Worm (Caenorhabditis elegans) whole organism, L1 larva: ENCODE results near the gene F46C5.7.

ENCODE experiments used
- C16A3.4 ChIP-seq: fragments of 150-350 bp; optimal IDR thresholded peaks from 2 replicates; lab custom pipeline; 2014; ENCODE audit warnings: missing biosample characterization, missing genetic modification characterization
- C34B4.2 ChIP-seq: sonication (generic microtip); optimal IDR thresholded peaks from 2 replicates; lab custom pipeline; 2017; ENCODE audit warnings: mild to moderate bottlenecking, missing genetic modification characterization, missing compliant biosample characterization
- aly-2 ChIP-seq: fragments of 150-350 bp; optimal IDR thresholded peaks from 2 replicates; lab custom pipeline; 2014; ENCODE audit warnings: missing biosample characterization, missing genetic modification characterization
- ama-1 ChIP-seq: fragments of 150-350 bp; optimal IDR thresholded peaks from 2 replicates; lab custom pipeline; 2014
- blmp-1 ChIP-seq: fragments of 150-350 bp; optimal IDR thresholded peaks from 2 replicates; lab custom pipeline; 2014; ENCODE audit warnings: missing biosample characterization, missing genetic modification characterization
- ces-1 ChIP-seq: fragments of 150-350 bp; optimal IDR thresholded peaks from 2 replicates; lab custom pipeline; 2014; ENCODE audit warnings: missing biosample characterization, missing genetic modification reagents, missing genetic modification characterization
- dsc-1 ChIP-seq: sonication (generic microtip); optimal IDR thresholded peaks from 2 replicates; lab custom pipeline; 2016; ENCODE audit warnings: mild to moderate bottlenecking, missing genetic modification characterization, missing compliant biosample characterization
- efl-1 ChIP-seq, 4 experiments: fragments of 150-350 bp; optimal IDR thresholded peaks in 3 of 4; peaks in 1 of 4; 1 replicate in 1 of 4; 2 replicates in 3 of 4; lab custom pipeline; 2014; ENCODE audit warnings: missing biosample characterization in 2 of 4, missing genetic modification characterization in 2 of 4, missing genetic modification reagents in 2 of 4
- elt-2 ChIP-seq: sonication (generic microtip); optimal IDR thresholded peaks from 2 replicates; lab custom pipeline; 2016; ENCODE audit warnings: missing genetic modification characterization, mild to moderate bottlenecking, inconsistent platforms, missing compliant biosample characterization, missing genetic modification reagents
- ets-5 ChIP-seq: fragments of 200-800 bp; sonication (Bioruptor generic); IDR thresholded peaks from 2 replicates; pipeline ENCODE4 v1.3.6; 2022; ENCODE audit warnings: missing genetic modification characterization, missing compliant biosample characterization
- fkh-8 ChIP-seq: sonication (generic microtip); optimal IDR thresholded peaks from 2 replicates; lab custom pipeline; 2016; ENCODE audit warnings: mild to moderate bottlenecking, missing genetic modification characterization, missing compliant biosample characterization
- fos-1 ChIP-seq: fragments of 150-350 bp; optimal IDR thresholded peaks from 2 replicates; lab custom pipeline; 2014; ENCODE audit warnings: missing biosample characterization, missing genetic modification characterization
- grh-1 ChIP-seq: fragments of 200-800 bp; sonication (Bioruptor generic); IDR thresholded peaks from 2 replicates; pipeline ENCODE4 v1.3.6; 2022; ENCODE audit warnings: missing genetic modification reagents, missing genetic modification characterization, missing compliant biosample characterization
- irx-1 ChIP-seq: sonication (generic microtip); optimal IDR thresholded peaks from 2 replicates; lab custom pipeline; 2016; ENCODE audit warnings: missing genetic modification characterization, missing compliant biosample characterization
- isw-1 ChIP-seq: fragments of 200-800 bp; sonication (Bioruptor generic); IDR thresholded peaks from 2 replicates; pipeline ENCODE4 v1.3.6; 2022; ENCODE audit warnings: missing genetic modification characterization, missing compliant biosample characterization
- lin-13 ChIP-seq: fragments of 150-350 bp; optimal IDR thresholded peaks from 2 replicates; lab custom pipeline; 2014; ENCODE audit warnings: missing biosample characterization, missing genetic modification reagents, missing genetic modification characterization
- lin-35 ChIP-seq, 2 experiments: fragments of 150-350 bp; optimal IDR thresholded peaks; 2 replicates each; lab custom pipeline; 2014; ENCODE audit warnings: missing biosample characterization in 2 of 2, missing genetic modification characterization in 2 of 2, missing genetic modification reagents in 2 of 2
- lin-39 ChIP-seq: fragments of 150-350 bp; optimal IDR thresholded peaks from 2 replicates; lab custom pipeline; 2014; ENCODE audit warnings: missing biosample characterization, missing genetic modification reagents, missing genetic modification characterization
- lsy-2 ChIP-seq, 2 experiments: fragments of 150-350 bp; optimal IDR thresholded peaks; 2 replicates each; lab custom pipeline; 2014; ENCODE audit warnings: missing biosample characterization in 2 of 2, missing genetic modification characterization in 2 of 2
- mef-2 ChIP-seq: fragments of 150-350 bp; optimal IDR thresholded peaks from 2 replicates; lab custom pipeline; 2014; ENCODE audit warnings: missing biosample characterization, missing genetic modification characterization
- mep-1 ChIP-seq: fragments of 150-350 bp; optimal IDR thresholded peaks from 2 replicates; lab custom pipeline; 2014; ENCODE audit warnings: missing biosample characterization, missing genetic modification characterization
- nhr-20 ChIP-seq: sonication (generic microtip); optimal IDR thresholded peaks from 2 replicates; lab custom pipeline; 2016; ENCODE audit warnings: mild to moderate bottlenecking, missing genetic modification characterization, missing compliant biosample characterization
- nhr-28 ChIP-seq: fragments of 150-350 bp; optimal IDR thresholded peaks from 2 replicates; lab custom pipeline; 2014; ENCODE audit warnings: missing biosample characterization, missing genetic modification characterization
- nhr-47 ChIP-seq: sonication (generic microtip); optimal IDR thresholded peaks from 2 replicates; lab custom pipeline; 2016; ENCODE audit warnings: mild to moderate bottlenecking, missing genetic modification characterization, moderate library complexity, missing compliant biosample characterization
- nhr-71 ChIP-seq: sonication (generic microtip); optimal IDR thresholded peaks from 2 replicates; lab custom pipeline; 2016; ENCODE audit warnings: mild to moderate bottlenecking, missing genetic modification characterization, moderate library complexity, missing compliant biosample characterization
- nhr-85 ChIP-seq: sonication (generic microtip); peaks from one replicate; lab custom pipeline; 2016; ENCODE audit warnings: missing genetic modification characterization, inconsistent platforms, missing compliant biosample characterization
- nhr-90 ChIP-seq: sonication (generic microtip); optimal IDR thresholded peaks from 2 replicates; lab custom pipeline; 2016; ENCODE audit warnings: mild to moderate bottlenecking, missing genetic modification characterization, missing compliant biosample characterization; ENCODE audit not compliant: poor library complexity
- pag-3 ChIP-seq: sonication (generic microtip); optimal IDR thresholded peaks from 2 replicates; lab custom pipeline; 2017; ENCODE audit warnings: missing genetic modification characterization, mild to moderate bottlenecking, missing compliant biosample characterization, antibody characterized with exemption, borderline replicate concordance; ENCODE audit not compliant: insufficient read depth
- snpc-4 ChIP-seq: fragments of 150-350 bp; optimal IDR thresholded peaks from 2 replicates; lab custom pipeline; 2014; ENCODE audit warnings: missing biosample characterization, missing genetic modification characterization
- snu-23 ChIP-seq: sonication (generic microtip); optimal IDR thresholded peaks from 2 replicates; lab custom pipeline; 2016; ENCODE audit warnings: missing genetic modification characterization, missing compliant biosample characterization
- sptf-1 ChIP-seq: fragments of 150-350 bp; optimal IDR thresholded peaks from 2 replicates; lab custom pipeline; 2014; ENCODE audit warnings: missing biosample characterization, missing genetic modification characterization
- swsn-7 ChIP-seq: sonication (generic microtip); optimal IDR thresholded peaks from 2 replicates; lab custom pipeline; 2016; ENCODE audit warnings: missing genetic modification characterization, missing compliant biosample characterization
- tbx-2 ChIP-seq: sonication (generic microtip); optimal IDR thresholded peaks from 2 replicates; lab custom pipeline; 2016; ENCODE audit warnings: missing genetic modification characterization, missing compliant biosample characterization
- zag-1 ChIP-seq: fragments of 150-350 bp; optimal IDR thresholded peaks from 2 replicates; lab custom pipeline; 2014; ENCODE audit warnings: missing biosample characterization, missing genetic modification characterization
- zip-4 ChIP-seq: fragments of 200-800 bp; sonication (Bioruptor generic); optimal IDR thresholded peaks from 2 replicates; lab custom pipeline; 2018; ENCODE audit warnings: mild to moderate bottlenecking, missing genetic modification characterization, moderate library complexity, missing compliant biosample characterization
- ztf-11 ChIP-seq, 2 experiments: sonication (generic microtip); optimal IDR thresholded peaks; 2 replicates each; lab custom pipeline; 2016 to 2017; ENCODE audit warnings: missing genetic modification characterization in 2 of 2, missing biosample characterization in 1 of 2, missing compliant biosample characterization in 1 of 2
- ztf-4 ChIP-seq: fragments of 150-350 bp; optimal IDR thresholded peaks from 2 replicates; lab custom pipeline; 2014; ENCODE audit warnings: missing biosample characterization, missing genetic modification characterization

The F46C5.7 gene

DNA sequence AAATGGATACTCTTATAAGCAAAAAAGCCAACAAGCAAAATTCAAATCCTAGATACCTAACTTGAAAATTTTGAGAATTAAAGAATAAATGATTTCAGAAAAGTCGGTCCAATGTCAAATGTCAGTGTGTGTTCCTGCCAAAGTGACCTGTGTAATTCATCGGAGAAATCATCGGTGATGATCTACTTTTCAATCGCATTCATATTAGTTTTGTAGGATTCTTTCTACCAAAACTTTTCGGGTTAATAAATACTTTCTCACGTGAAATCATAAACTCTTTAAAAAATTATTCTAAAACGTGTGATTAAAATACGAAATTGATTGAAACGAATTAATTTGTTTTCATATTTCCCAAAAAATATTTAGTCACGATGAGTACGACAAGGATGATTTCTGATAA, at the start of gene F46C5.7:
F46C5.7 (plus strand) TSS at position 301 of the 400 bp plus-strand sequence.
- no peak for TF ChIP-seq zag-1 (tag; lab: Kevin White, UChicago)
- no peak for TF ChIP-seq nhr-28
- no peak for TF ChIP-seq ama-1 (lab: Kevin White, UChicago)
- TF ChIP-seq lin-13 (GFP tag; lab: Kevin White, UChicago), result no peak

DNA sequence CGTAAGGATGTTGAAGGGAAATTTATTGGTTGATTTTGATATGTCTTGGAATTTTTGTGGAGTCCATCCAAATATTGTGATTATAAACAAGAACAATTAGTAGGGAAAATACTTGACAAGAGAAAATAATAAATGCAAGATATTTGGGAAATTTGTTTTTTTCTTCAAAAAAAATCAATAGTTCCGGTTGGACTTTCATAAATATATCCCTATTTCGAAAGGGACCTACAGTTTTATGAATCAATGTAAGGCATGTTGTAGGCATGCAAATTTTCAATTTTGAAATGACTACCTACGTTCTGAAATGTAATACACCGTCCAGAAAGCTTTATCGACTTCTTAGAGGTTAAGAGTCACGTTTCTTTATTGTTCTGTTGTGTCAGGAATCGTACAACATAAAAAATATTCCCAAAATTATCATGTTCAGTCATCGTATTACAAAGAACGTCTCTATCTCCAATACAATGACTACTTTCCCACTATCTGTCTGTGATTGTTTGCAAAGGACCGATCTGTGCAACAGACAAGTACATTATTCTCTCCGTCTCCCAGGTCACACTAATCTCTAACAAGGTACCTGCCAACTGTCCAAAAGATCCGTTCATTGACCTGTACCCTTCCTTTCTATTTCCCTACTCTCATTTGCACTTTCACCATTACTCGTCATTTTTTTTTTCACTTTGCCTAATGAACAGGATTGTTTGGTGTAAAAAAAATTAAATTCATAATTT, 49.1 kb upstream of the F46C5.7 start, which contains the start of gene F07H5.13:
F07H5.13 (plus strand) TSS at position 730 of the 731 bp plus-strand sequence.
- TF ChIP-seq elt-2 (tag; lab: Kevin White, UChicago) (peak; percentile 42), nhr-20 (peak; percentile 23), ztf-4 (tag; lab: Kevin White, UChicago) (peak; percentile 81), mef-2 (tag; lab: Kevin White, UChicago) (no peak), nhr-71 (tag; lab: Kevin White, UChicago) (peak; percentile 54), swsn-7 (tag; lab: Kevin White, UChicago) (peak; percentile 25), lin-13 (GFP tag; lab: Kevin White, UChicago) (peak; percentile 19), lsy-2 (tag; optimal IDR thresholded peaks at IDR 0.05; lab: Kevin White, UChicago) (peak; percentile 35 to 38), ets-5 (GFP tag; lab: Robert Waterston, UW) (no peak), nhr-85 (tag; lab: Kevin White, UChicago) (peak; percentile 74), ama-1 (lab: Kevin White, UChicago) (peak; percentile 88), aly-2 (tag; lab: Kevin White, UChicago) (peak; percentile 83), C16A3.4 (tag; lab: Kevin White, UChicago) (peak; percentile 8), dsc-1 (tag; lab: Kevin White, UChicago) (peak; percentile 22), snpc-4 (tag; lab: Kevin White, UChicago) (no peak), nhr-90 (tag; lab: Kevin White, UChicago) (peak; percentile 65), sptf-1 (no peak), tbx-2 (tag; lab: Kevin White, UChicago) (no peak), nhr-47 (peak; percentile 58), zip-4 (GFP tag; lab: Kevin White, UChicago) (peak; percentile 9), fkh-8 (tag; lab: Kevin White, UChicago) (no peak), efl-1 (optimal IDR thresholded peaks at IDR 0.05; lab: Kevin White, UChicago) (no peak), efl-1 (GFP tag; optimal IDR thresholded peaks at IDR 0.05 in 1 of 2; lab: Kevin White, UChicago) (peak in 1 of 2 experiments; percentile 92), irx-1 (tag; lab: Kevin White, UChicago) (peak; percentile 2), ztf-11 (tag; optimal IDR thresholded peaks at IDR 0.05; lab: Kevin White, UChicago) (peak in 1 of 2 experiments; percentile 17), blmp-1 (tag; lab: Kevin White, UChicago) (peak; percentile 9)

DNA sequence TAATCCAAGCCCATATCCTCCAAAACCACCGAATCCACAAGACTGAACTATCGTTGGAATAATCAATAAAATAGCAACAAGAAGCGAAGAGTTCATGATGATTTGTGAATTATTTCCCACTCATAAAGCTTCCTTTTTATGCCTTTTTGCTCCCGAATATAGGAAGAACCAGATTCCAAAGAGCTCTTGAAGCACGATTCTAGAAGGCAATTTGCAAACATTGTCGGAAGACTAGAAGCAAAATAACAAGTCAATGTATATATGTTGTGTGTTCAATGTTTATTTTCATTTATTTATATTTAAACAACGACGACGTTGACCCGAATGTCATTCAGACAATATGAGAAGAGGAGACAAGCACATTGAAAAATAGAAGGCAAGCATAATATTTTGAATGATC, 46.5 kb upstream of the F46C5.7 start, which contains the start of gene idpa-2:
idpa-2 (minus strand) TSS at position 101 of the 400 bp plus-strand sequence.
- no peak for TF ChIP-seq grh-1 (GFP tag; lab: Robert Waterston, UW)
- no peak for TF ChIP-seq nhr-71 (tag; lab: Kevin White, UChicago)
- TF ChIP-seq lin-35 (GFP tag; optimal IDR thresholded peaks at IDR 0.05; lab: Kevin White, UChicago), result no peak
- TF ChIP-seq nhr-90 (tag; lab: Kevin White, UChicago), result no peak
- no peak for TF ChIP-seq ces-1 (GFP tag; lab: Kevin White, UChicago)
- no peak for TF ChIP-seq isw-1 (GFP tag; lab: Robert Waterston, UW)
- no peak for TF ChIP-seq lin-39 (tag; lab: Kevin White, UChicago)
- no peak for TF ChIP-seq pag-3 (tag; lab: Kevin White, UChicago)
- no peak for TF ChIP-seq mep-1 (tag; lab: Kevin White, UChicago)
- no peak for TF ChIP-seq C16A3.4 (tag; lab: Kevin White, UChicago)
- TF ChIP-seq aly-2 (tag; lab: Kevin White, UChicago), result no peak
- TF ChIP-seq ets-5 (GFP tag; lab: Robert Waterston, UW), result no peak
- TF ChIP-seq C34B4.2 (tag; lab: Kevin White, UChicago), result no peak
- TF ChIP-seq snu-23 (GFP tag; lab: Kevin White, UChicago), result no peak
- no peak for TF ChIP-seq fos-1 (tag; lab: Kevin White, UChicago)
